Fruit fly (Drosophila melanogaster): Measurements from ENCODE around the gene KrT95D.
A peak's percentile ranks its signal among the peaks of the same experiment; 100 is the strongest.

KrT95D gene

dm6 chr3R:23969449-23969848 is 62.2 kb downstream of the KrT95D start (continued):
- TF ChIP-seq CrebB (tag; optimal IDR thresholded peaks at IDR 0.05) (no peak), hth (optimal IDR thresholded peaks at IDR 0.05) (no peak), CG3407 (GFP tag; optimal IDR thresholded peaks at IDR 0.05) (peak; percentile 32), sqz (GFP tag; optimal IDR thresholded peaks at IDR 0.05) (peak; percentile 39), CG7928 (GFP tag; optimal IDR thresholded peaks at IDR 0.05) (no peak), grn (GFP tag; optimal IDR thresholded peaks at IDR 0.05) (no peak), zfh1 (GFP tag; IDR thresholded peaks at IDR 0.05) (peak; percentile 29; the same call in 2 of the 3 replicates), Ptx1 (GFP tag; IDR thresholded peaks at IDR 0.05) (peak; percentile 79), CG17829 (tag; optimal IDR thresholded peaks at IDR 0.05) (peak; percentile 52), bsh (GFP tag; optimal IDR thresholded peaks at IDR 0.05) (peak in 1 of 2 experiments; percentile 53), trh (GFP tag; optimal IDR thresholded peaks at IDR 0.05) (no peak), Fer3 (tag; optimal IDR thresholded peaks at IDR 0.05) (peak; percentile 61), CG2678 (tag; optimal IDR thresholded peaks at IDR 0.05) (peak; percentile 78), Nf-YC (tag; optimal IDR thresholded peaks at IDR 0.05) (peak; percentile 62), CG9437 (GFP tag; optimal IDR thresholded peaks at IDR 0.05) (peak; percentile 35), sens (GFP tag) (peak; percentile 64), cad (GFP tag; optimal IDR thresholded peaks at IDR 0.05) (no peak), klu (GFP tag; IDR thresholded peaks at IDR 0.05) (peak; percentile 49; the same call in 1 of the 2 replicates), Eip74EF (GFP tag; optimal IDR thresholded peaks at IDR 0.05) (peak in 1 of 2 experiments; percentile 22), ERR (GFP tag; optimal IDR thresholded peaks at IDR 0.05) (no peak), CG16779 (GFP tag; IDR thresholded peaks at IDR 0.05) (no peak), CG7839 (tag; optimal IDR thresholded peaks at IDR 0.05) (peak; percentile 67), HLH3B (GFP tag; IDR thresholded peaks at IDR 0.05) (peak; percentile 63), CG16815 (GFP tag; optimal IDR thresholded peaks at IDR 0.05) (no peak), CG14710 (tag; optimal IDR thresholded peaks at IDR 0.05) (peak; percentile 2), Taf1 (GFP tag; IDR thresholded peaks at IDR 0.05) (no peak), ac (GFP tag; optimal IDR thresholded peaks at IDR 0.05) (no peak), CG12744 (GFP tag; optimal IDR thresholded peaks at IDR 0.05) (no peak), CG17186 (GFP tag; optimal IDR thresholded peaks at IDR 0.05) (no peak), Spps (tag; optimal IDR thresholded peaks at IDR 0.05) (no peak), bbx (GFP tag; IDR thresholded peaks at IDR 0.05; ENCODE audit: partially characterized antibody) (no peak), odd (GFP tag; optimal IDR thresholded peaks at IDR 0.05) (no peak), dati (GFP tag; IDR thresholded peaks at IDR 0.05) (0 out of 2 replicates have a peak, but pooled peaks have one; percentile 19), CG4282 (GFP tag; optimal IDR thresholded peaks at IDR 0.05) (no peak), insv (GFP tag; optimal IDR thresholded peaks at IDR 0.05) (no peak), CG31441 (GFP tag; IDR thresholded peaks at IDR 0.05) (peak; percentile 61), Dip2 (GFP tag; IDR thresholded peaks at IDR 0.05) (no peak), Oaz (GFP tag; IDR thresholded peaks at IDR 0.05) (no peak; the same call in 1 of the 2 replicates), B-H1 (GFP tag; IDR thresholded peaks at IDR 0.05) (peak; percentile 33; the same call in 2 of the 3 replicates), Dbx (GFP tag; IDR thresholded peaks at IDR 0.05) (peak; percentile 35; the same call in 2 of the 3 replicates), CG10543 (GFP tag; optimal IDR thresholded peaks at IDR 0.05) (peak; percentile 79), emc (GFP tag; optimal IDR thresholded peaks at IDR 0.05) (no peak), prd (optimal IDR thresholded peaks at IDR 0.05) (no peak), prd (GFP tag; IDR thresholded peaks at IDR 0.05) (peak; percentile 67), CG3065 (GFP tag; optimal IDR thresholded peaks at IDR 0.05) (no peak), CG9215 (GFP tag; IDR thresholded peaks at IDR 0.05) (0 out of 2 replicates have a peak, but pooled peaks have one; percentile 27), CG15514 (GFP tag; optimal IDR thresholded peaks at IDR 0.05) (peak; percentile 14), Sox100B (GFP tag; optimal IDR thresholded peaks at IDR 0.05) (peak; percentile 55), PHDP (tag; optimal IDR thresholded peaks at IDR 0.05) (peak; percentile 67), CG8281 (tag; optimal IDR thresholded peaks at IDR 0.05) (peak; percentile 10), pros (GFP tag; optimal IDR thresholded peaks at IDR 0.05) (no peak)

Measured in whole organism, embryonic.